Fruit fly (Drosophila melanogaster) whole organism, adult: ENCODE data around the gene Ptpmeg.
A peak's percentile ranks its signal among the peaks of the same experiment; 100 is the strongest.

Experiments used
- CG11617 ChIP-seq: fragments of 200-800 bp; sonication (Bioruptor generic); optimal IDR thresholded peaks from 2 replicates; lab custom pipeline; 2017; ENCODE audit warnings: mild to moderate bottlenecking, missing biosample characterization, missing genetic modification reagents, missing genetic modification characterization
- CG14711 ChIP-seq: fragments of 200-800 bp; sonication (Bioruptor generic); optimal IDR thresholded peaks from 2 replicates; lab custom pipeline; 2018; ENCODE audit warnings: missing biosample characterization, mild to moderate bottlenecking, missing genetic modification characterization, moderate library complexity
- CG1620 ChIP-seq: fragments of 200-800 bp; sonication (Bioruptor generic); optimal IDR thresholded peaks from 2 replicates; lab custom pipeline; 2016; ENCODE audit warnings: missing biosample characterization, missing genetic modification characterization
- CG33017 ChIP-seq: fragments of 200-800 bp; sonication (Bioruptor generic); optimal IDR thresholded peaks from 2 replicates; lab custom pipeline; 2018; ENCODE audit warnings: missing biosample characterization, mild to moderate bottlenecking, missing genetic modification characterization, moderate library complexity
- CG5204 ChIP-seq: fragments of 200-800 bp; sonication (Bioruptor generic); optimal IDR thresholded peaks from 2 replicates; lab custom pipeline; 2016; ENCODE audit warnings: missing biosample characterization, missing genetic modification characterization
- CG7045 ChIP-seq: fragments of 200-800 bp; sonication (Bioruptor generic); optimal IDR thresholded peaks from 2 replicates; lab custom pipeline; 2017; ENCODE audit warnings: missing biosample characterization, mild to moderate bottlenecking, missing genetic modification characterization
- CG7101 ChIP-seq: fragments of 200-800 bp; sonication (Bioruptor generic); optimal IDR thresholded peaks from 2 replicates; lab custom pipeline; 2018; ENCODE audit warnings: missing biosample characterization, mild to moderate bottlenecking, missing genetic modification characterization, moderate library complexity
- Clk ChIP-seq: fragments of 200-800 bp; sonication (Bioruptor generic); optimal IDR thresholded peaks from 2 replicates; lab custom pipeline; 2017; ENCODE audit warnings: missing biosample characterization, missing genetic modification characterization
- Crg-1 ChIP-seq: fragments of 200-800 bp; sonication (Bioruptor generic); optimal IDR thresholded peaks from 2 replicates; lab custom pipeline; 2016; ENCODE audit warnings: missing biosample characterization, missing genetic modification characterization
- Hr96 ChIP-seq: fragments of 200-800 bp; sonication (Bioruptor generic); optimal IDR thresholded peaks from 2 replicates; lab custom pipeline; 2016; ENCODE audit warnings: missing biosample characterization, missing genetic modification characterization
- bab1 ChIP-seq: fragments of 200-800 bp; sonication (Bioruptor generic); optimal IDR thresholded peaks from 3 replicates; lab custom pipeline; 2019; ENCODE audit warnings: missing biosample characterization, mild to moderate bottlenecking, missing genetic modification characterization, moderate library complexity
- cic ChIP-seq: fragments of 200-800 bp; sonication (Bioruptor generic); optimal IDR thresholded peaks from 2 replicates; lab custom pipeline; 2017; ENCODE audit warnings: missing biosample characterization, mild to moderate bottlenecking, missing genetic modification characterization, moderate library complexity
- cnc ChIP-seq, 2 experiments: fragments of >200 bp; optimal IDR thresholded peaks; 2 replicates each; lab custom pipeline; 2017
- kay ChIP-seq: fragments of 200-800 bp; sonication (Bioruptor generic); peaks from one replicate; lab custom pipeline; 2016; ENCODE audit warnings: missing biosample characterization, missing genetic modification characterization, borderline replicate concordance
- ovo ChIP-seq: fragments of 200-800 bp; sonication (Bioruptor generic); optimal IDR thresholded peaks from 2 replicates; lab custom pipeline; 2016; ENCODE audit warnings: missing biosample characterization, missing genetic modification characterization
- pad ChIP-seq: fragments of 200-800 bp; sonication (Bioruptor generic); optimal IDR thresholded peaks from 3 replicates; lab custom pipeline; 2017; ENCODE audit warnings: missing biosample characterization, missing genetic modification characterization, mild to moderate bottlenecking, moderate library complexity, missing genetic modification reagents
- tj ChIP-seq: fragments of 200-800 bp; sonication (Bioruptor generic); optimal IDR thresholded peaks from 3 replicates; lab custom pipeline; 2017; ENCODE audit warnings: missing biosample characterization, mild to moderate bottlenecking, missing genetic modification characterization, moderate library complexity
- toe ChIP-seq: fragments of 200-800 bp; sonication (Bioruptor generic); optimal IDR thresholded peaks from 2 replicates; lab custom pipeline; 2016; ENCODE audit warnings: missing biosample characterization, missing genetic modification characterization

Gene Ptpmeg

DNA sequence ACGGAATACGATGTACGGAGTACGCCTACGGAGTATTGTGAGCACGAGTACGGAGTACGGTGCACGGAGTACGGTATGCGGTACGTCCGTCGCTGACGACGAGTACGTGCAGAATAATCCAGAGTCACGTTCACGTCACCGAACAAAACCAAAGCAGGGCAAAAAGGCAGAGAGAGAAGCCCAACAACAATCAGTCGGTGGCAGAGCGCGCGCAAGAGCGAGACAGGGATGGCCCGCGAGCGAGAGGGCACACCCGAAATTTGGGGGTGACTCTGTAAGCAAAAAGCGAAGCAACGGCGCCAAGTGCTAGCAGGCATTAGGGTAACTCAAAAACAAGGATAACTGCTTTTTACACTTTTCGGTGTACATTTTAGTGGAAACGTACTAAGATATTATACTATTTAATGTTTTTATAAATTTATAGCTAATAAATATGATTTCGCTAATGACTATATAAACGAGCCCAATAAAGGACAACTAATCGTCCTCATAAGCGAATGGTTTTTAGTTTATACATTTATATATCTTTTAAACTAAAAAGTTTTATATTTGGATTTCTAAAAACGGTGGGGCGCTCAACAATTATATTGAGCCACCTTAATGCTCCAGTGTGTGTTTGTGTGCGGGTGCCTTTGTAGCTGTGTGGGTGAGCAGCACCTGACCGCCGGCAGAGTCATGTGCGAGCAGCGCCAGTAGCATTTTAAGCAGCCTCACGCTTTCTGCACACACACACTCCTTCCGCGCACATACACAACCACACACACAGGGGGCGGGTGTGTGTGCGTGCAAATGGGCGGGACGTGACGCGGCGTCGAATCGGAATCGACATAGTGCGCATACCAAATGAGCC is 49.5 kb downstream of the Ptpmeg start:
- TF ChIP-seq cnc (optimal IDR thresholded peaks at IDR 0.05; lab: Kevin White, UChicago) (no peak), CG14711 (tag; lab: Kevin White, UChicago) (peak; percentile 3), CG7101 (tag; lab: Kevin White, UChicago) (peak; percentile 18)

DNA sequence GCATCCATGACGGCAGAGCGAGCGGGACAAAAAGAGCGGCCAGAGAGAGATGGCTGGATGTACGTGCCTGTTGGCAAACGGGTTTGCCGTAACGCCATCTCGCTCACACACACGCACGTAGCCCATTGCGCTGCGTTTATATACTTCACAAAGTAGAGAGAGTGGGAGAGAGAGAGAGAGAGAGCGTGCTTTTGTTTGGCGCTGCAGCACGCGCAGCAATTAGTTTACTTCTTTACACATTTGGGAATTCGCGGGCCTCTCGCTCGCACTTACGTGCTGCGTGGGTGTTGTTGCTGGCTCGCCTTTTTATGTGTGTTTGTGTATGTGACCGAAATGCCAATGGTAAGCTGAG is 50.2 kb downstream of the Ptpmeg start:
- TF ChIP-seq pad (GFP tag; lab: Kevin White, UChicago) (peak; percentile 94), CG11617 (no peak), CG7101 (tag; lab: Kevin White, UChicago) (no peak), CG33017 (tag; lab: Kevin White, UChicago) (no peak)

DNA sequence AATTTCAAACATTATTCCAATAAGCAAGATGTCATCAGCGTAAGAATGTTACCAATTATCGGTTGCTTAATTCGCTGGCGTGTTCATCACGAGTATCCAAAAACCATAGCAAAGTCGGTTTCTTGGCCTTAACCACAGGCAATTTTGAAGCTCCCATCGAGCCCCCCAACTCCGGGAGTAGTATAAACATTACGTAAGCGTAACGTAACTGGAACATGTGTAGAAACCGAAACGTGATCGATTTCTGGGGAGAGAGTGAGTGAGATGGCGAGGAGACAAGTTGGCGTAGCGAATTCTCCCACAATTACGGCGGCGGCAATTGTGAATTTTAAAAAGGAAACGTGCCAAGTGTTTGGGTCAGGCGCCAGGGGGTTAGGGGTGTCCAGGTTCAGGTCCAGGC is 51.0 kb downstream of the Ptpmeg start:
- TF ChIP-seq cic (GFP tag; lab: Kevin White, UChicago) (no peak), pad (GFP tag; lab: Kevin White, UChicago) (no peak), bab1 (GFP tag; lab: Kevin White, UChicago) (no peak)

DNA sequence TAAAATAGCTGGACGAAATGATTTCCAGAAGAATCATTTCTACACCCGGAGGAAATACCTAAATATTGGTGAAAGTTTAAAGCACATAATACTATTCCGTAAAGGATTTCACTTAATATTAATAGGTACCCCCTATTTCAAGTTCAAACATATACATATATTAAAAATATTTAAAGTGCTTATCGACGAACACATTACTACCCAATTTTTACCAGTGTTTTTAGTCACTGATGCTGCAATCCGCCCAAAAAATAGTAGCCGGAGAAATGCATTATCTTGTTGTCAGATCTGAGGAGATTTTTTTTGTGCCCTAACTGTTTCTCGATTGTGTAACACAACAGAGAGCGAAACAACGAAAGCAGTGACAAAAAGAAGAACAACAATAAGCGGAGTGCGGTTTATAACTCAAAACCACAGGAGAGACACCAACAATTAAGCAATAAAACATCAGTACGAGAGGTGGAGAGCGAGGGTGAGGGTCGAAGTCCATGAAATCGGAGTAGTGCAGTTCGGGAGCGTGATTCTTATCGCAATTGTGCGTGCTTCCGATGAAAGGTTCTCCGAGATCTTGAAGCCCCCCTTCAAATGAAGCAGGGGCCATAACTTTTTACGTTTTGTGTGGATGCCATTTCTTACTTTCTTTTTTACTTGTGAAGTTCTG is 53.1 kb downstream of the Ptpmeg start:
- TF ChIP-seq pad (GFP tag; lab: Kevin White, UChicago) (peak; percentile 54), Clk (no peak), bab1 (GFP tag; lab: Kevin White, UChicago) (peak; percentile 58)

DNA sequence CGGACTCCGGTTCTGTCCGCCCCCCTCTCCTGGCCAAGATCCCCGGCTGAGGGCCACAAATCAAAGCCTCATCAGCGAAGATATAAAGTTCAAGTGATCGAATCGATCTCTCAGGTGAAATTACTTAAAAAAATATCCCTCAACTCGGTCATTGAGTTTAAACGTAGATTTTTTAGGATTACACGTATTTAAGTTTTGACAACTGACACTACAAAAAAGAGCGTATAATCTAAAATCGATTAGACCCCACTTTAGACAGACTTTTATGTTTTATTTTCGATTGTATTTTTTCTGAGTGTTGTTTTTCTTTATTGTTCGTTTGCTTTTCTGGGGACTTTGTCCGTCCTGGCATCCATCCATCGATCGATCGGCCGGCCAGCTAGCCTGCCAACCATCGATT is 57.2 kb downstream of the Ptpmeg start:
- no peak for TF ChIP-seq Crg-1 (GFP tag; lab: Kevin White, UChicago)
- TF ChIP-seq Clk = no peak
- TF ChIP-seq pad (GFP tag; lab: Kevin White, UChicago) = no peak
- no peak for TF ChIP-seq CG11617
- TF ChIP-seq CG33017 (tag; lab: Kevin White, UChicago) = no peak
- TF ChIP-seq tj (GFP tag; lab: Kevin White, UChicago) = no peak
- no peak for TF ChIP-seq toe (GFP tag; lab: Kevin White, UChicago)
- TF ChIP-seq kay (GFP tag; lab: Kevin White, UChicago) = no peak
- TF ChIP-seq cic (GFP tag; lab: Kevin White, UChicago) = no peak
- no peak for TF ChIP-seq CG1620 (GFP tag; lab: Kevin White, UChicago)
- TF ChIP-seq bab1 (GFP tag; lab: Kevin White, UChicago) = no peak
- TF ChIP-seq CG7045 (GFP tag; lab: Kevin White, UChicago) = no peak
- no peak for TF ChIP-seq ovo

DNA sequence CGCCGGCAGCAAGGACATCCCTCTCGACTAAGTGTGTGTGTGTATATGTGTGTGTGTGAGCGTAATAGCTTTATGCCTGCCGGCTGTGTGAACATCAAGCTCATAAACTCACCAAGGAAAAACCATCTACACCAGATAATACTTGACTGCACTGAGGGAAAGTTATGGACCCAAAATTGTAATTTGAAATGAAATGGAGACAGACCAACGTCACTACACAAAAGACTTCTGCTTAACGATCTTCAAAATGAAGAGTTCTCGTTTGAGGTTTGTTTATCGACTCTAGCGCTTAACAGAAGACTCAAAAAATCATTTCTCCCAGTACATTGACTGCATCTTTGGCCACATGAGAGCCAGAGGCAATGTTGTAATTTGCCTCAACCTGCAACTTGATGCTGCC is 60.2 kb downstream of the Ptpmeg start:
- TF ChIP-seq Clk (no peak), CG33017 (tag; lab: Kevin White, UChicago) (no peak), CG5204 (no peak), cnc (optimal IDR thresholded peaks at IDR 0.05; lab: Kevin White, UChicago) (no peak), Hr96 (no peak), toe (GFP tag; lab: Kevin White, UChicago) (no peak), CG7045 (GFP tag; lab: Kevin White, UChicago) (no peak), CG7101 (tag; lab: Kevin White, UChicago) (no peak), kay (GFP tag; lab: Kevin White, UChicago) (no peak), cic (GFP tag; lab: Kevin White, UChicago) (no peak)

DNA sequence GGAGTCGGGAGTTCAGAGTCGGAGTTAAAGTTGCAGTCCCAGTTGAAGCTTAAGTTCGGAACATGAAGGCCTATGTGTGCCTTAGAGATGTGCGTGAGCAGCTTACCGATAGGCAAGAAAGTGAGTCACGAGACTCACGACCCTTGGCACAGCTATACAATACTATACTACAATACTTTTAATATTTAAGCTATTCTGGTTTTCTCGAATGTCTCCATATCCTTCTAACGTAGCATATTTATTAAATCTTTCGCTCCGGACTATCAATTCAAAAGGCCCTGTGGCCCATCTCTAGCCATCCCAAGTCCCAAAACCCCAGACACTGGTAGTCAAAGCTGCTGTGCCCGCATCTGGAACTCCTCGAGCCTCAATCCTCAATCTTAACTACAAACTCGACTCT is 62.3 kb downstream of the Ptpmeg start:
- no peak for TF ChIP-seq Clk
- TF ChIP-seq CG33017 (tag; lab: Kevin White, UChicago) = no peak
- TF ChIP-seq CG11617 = no peak
- no peak for TF ChIP-seq Hr96
- no peak for TF ChIP-seq CG5204
- TF ChIP-seq CG7045 (GFP tag; lab: Kevin White, UChicago) = no peak
- TF ChIP-seq toe (GFP tag; lab: Kevin White, UChicago) = no peak

DNA sequence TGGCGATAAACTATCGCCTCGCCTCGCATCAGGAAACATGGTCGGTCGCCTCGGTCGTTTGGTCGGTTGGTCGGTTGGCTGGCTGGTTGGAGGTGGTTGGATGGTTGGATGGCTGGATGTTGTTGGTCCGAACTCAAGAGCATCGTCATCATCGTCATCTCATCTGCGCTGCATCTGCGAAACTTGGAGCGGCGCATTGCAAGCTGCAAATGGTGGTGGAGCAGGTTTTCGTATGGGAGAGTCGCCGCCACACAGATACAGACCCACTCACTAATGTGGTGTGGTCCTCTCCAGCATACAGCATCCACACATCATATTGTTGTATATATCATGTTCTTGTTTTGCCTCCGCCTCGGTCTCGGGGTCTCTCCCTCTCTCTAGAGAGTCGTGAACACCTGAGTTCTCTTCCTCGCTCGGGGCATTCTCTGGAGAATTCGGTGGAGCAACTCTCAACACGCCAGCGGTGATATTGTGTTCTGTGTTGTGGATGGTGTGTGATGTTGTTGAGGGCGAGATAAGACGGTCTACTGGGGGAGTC is 64.8 kb downstream of the Ptpmeg start, which contains the start of gene trh:
trh (minus strand) TSS at position 12 of the 538 bp plus-strand sequence.
- TF ChIP-seq Hr96 = no peak
- no peak for TF ChIP-seq tj (GFP tag; lab: Kevin White, UChicago)
